Worm (Caenorhabditis elegans): Measurements from ENCODE around the gene F14F9.5.

The F14F9.5 gene

DNA sequence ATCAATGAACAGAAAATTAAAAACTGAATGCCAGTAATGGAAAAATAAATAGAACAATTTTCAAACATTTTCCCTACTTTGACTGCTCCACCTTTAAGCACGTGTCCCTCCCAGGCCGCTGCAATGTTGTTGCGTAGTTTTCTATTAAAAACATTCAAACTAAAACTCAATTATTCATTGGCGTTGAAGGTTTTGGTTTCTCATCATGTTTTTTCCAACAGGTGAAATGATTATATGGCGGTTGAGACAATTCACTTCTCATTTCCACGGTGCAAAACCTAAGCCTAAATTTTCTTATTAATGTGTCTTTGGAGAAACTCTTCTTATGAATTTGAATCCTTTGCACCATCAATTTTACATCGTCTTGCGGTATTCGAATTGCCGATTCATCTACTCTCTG, 24.0 kb downstream of the F14F9.5 start, which contains the start of gene srh-130:
Gene srh-130, plus strand, starts transcription at position 301 of the 400 bp plus-strand sequence.
- TF ChIP-seq pes-1 (GFP tag; IDR thresholded peaks at IDR 0.05) (no peak), ceh-13 (GFP tag; optimal IDR thresholded peaks at IDR 0.05) (no peak), aly-1 (tag; optimal IDR thresholded peaks at IDR 0.05) (no peak), tbx-11 (GFP tag; IDR thresholded peaks at IDR 0.05) (no peak), B0310.2 (tag; optimal IDR thresholded peaks at IDR 0.05) (no peak), F13C5.2 (tag; optimal IDR thresholded peaks at IDR 0.05) (no peak), flt-1 (GFP tag; IDR thresholded peaks at IDR 0.05) (no peak), sea-1 (GFP tag; conservative IDR thresholded peaks at IDR 0.05) (no peak), hmbx-1 (tag; optimal IDR thresholded peaks at IDR 0.05) (no peak), hnd-1 (tag; optimal IDR thresholded peaks at IDR 0.05) (no peak), ets-7 (tag; optimal IDR thresholded peaks at IDR 0.05) (no peak), tbx-37 (GFP tag; conservative IDR thresholded peaks at IDR 0.05) (no peak), ceh-36 (tag; optimal IDR thresholded peaks at IDR 0.05) (no peak), hmg-4 (GFP tag; optimal IDR thresholded peaks at IDR 0.05) (no peak), tra-4 (tag; optimal IDR thresholded peaks at IDR 0.05) (no peak)

DNA sequence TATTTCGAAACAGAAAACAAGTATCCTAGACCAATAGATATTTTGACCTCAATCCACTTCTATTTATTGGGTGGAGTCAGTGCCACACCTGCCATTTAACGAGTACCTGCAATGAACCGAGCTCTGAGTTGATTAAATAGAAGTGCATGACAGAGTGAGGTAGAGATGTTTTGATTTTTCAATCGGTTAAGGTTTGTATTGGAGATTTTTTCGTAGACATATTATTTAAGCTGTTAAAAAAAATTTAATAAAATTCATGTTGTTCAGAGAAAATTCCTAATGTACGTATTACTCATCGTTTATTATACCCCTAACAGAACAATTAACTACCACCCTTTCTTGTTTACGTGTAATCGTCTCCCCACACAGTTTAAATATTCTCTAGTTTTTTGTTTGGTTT, 28.6 kb downstream of the F14F9.5 start, which contains the start of gene srx-38:
Gene srx-38, minus strand, starts transcription at position 101 of the 400 bp plus-strand sequence.
- TF ChIP-seq aly-1 (tag; optimal IDR thresholded peaks at IDR 0.05) = no peak
- TF ChIP-seq ceh-36 (tag; optimal IDR thresholded peaks at IDR 0.05) = no peak
- TF ChIP-seq flt-1 (GFP tag; IDR thresholded peaks at IDR 0.05) = no peak
- no peak for TF ChIP-seq tra-4 (tag; optimal IDR thresholded peaks at IDR 0.05)
- TF ChIP-seq ets-7 (tag; optimal IDR thresholded peaks at IDR 0.05) = no peak
- TF ChIP-seq B0310.2 (tag; optimal IDR thresholded peaks at IDR 0.05) = no peak
- no peak for TF ChIP-seq hnd-1 (tag; optimal IDR thresholded peaks at IDR 0.05)
- no peak for TF ChIP-seq tbx-37 (GFP tag; conservative IDR thresholded peaks at IDR 0.05)
- TF ChIP-seq sea-1 (GFP tag; conservative IDR thresholded peaks at IDR 0.05) = no peak
- no peak for TF ChIP-seq tbx-11 (GFP tag; IDR thresholded peaks at IDR 0.05)
- no peak for TF ChIP-seq hmg-4 (GFP tag; optimal IDR thresholded peaks at IDR 0.05)
- no peak for TF ChIP-seq scrt-1 (GFP tag; IDR thresholded peaks at IDR 0.05)
- no peak for TF ChIP-seq hmbx-1 (tag; optimal IDR thresholded peaks at IDR 0.05)
- TF ChIP-seq ceh-13 (GFP tag; optimal IDR thresholded peaks at IDR 0.05) = no peak
- no peak for TF ChIP-seq pes-1 (GFP tag; IDR thresholded peaks at IDR 0.05)
- TF ChIP-seq F13C5.2 (tag; optimal IDR thresholded peaks at IDR 0.05) = no peak

DNA sequence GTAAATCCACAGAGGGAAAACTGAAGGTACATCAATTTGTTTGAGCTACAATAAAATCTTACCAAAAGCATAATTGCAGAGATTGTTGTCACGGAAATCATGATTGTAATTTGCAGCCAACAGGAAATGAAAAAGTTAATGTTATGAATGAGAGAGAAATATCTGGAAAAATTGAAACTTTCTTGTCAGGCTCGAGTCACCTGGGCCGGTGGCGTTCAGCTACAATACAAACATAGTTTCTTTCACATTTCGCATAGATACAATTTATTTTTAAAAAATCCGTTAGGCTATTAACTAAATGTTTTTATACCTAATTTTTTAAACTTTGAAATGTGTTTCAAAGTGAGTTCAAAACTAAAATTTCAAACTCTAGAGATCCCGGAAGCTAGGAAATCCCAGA, 30.8 kb downstream of the F14F9.5 start, which contains the start of gene srx-39:
Gene srx-39, minus strand, starts transcription at position 101 of the 400 bp plus-strand sequence.
- TF ChIP-seq scrt-1 (GFP tag; IDR thresholded peaks at IDR 0.05) = no peak
- no peak for TF ChIP-seq ets-7 (tag; optimal IDR thresholded peaks at IDR 0.05)
- no peak for TF ChIP-seq ceh-36 (tag; optimal IDR thresholded peaks at IDR 0.05)
- TF ChIP-seq hnd-1 (tag; optimal IDR thresholded peaks at IDR 0.05) = no peak
- TF ChIP-seq ceh-13 (GFP tag; optimal IDR thresholded peaks at IDR 0.05) = no peak
- no peak for TF ChIP-seq pes-1 (GFP tag; IDR thresholded peaks at IDR 0.05)
- no peak for TF ChIP-seq tra-4 (tag; optimal IDR thresholded peaks at IDR 0.05)
- no peak for TF ChIP-seq aly-1 (tag; optimal IDR thresholded peaks at IDR 0.05)
- no peak for TF ChIP-seq B0310.2 (tag; optimal IDR thresholded peaks at IDR 0.05)
- TF ChIP-seq ama-1 (optimal IDR thresholded peaks at IDR 0.05) = no peak
- no peak for TF ChIP-seq F13C5.2 (tag; optimal IDR thresholded peaks at IDR 0.05)
- no peak for TF ChIP-seq tbx-37 (GFP tag; conservative IDR thresholded peaks at IDR 0.05)
- no peak for TF ChIP-seq hmbx-1 (tag; optimal IDR thresholded peaks at IDR 0.05)

DNA sequence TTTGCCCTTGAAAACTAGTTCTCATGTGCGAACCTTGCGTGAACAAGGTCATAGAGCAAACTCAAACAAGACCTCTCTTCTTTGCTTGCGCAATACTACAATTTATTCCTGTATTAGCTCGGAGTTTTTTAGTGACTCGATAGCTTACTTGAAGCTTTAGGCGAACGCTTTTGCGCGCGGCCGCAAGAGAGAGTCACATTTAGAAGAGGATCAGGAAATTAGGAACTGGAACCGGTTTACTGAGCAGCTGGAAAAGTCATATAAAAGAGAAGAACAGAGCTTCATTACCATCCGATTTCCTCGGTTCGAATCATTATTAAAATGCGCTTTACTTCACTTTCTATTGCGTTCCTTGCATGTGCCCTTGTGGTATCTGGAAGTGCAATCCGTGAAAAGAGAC, 31.4 kb downstream of the F14F9.5 start, which contains the start of gene abu-15:
Gene abu-15, plus strand, starts transcription at position 301 of the 400 bp plus-strand sequence.
- TF ChIP-seq aly-1 (tag; optimal IDR thresholded peaks at IDR 0.05) = no peak
- no peak for TF ChIP-seq hmbx-1 (tag; optimal IDR thresholded peaks at IDR 0.05)
- no peak for TF ChIP-seq sea-1 (GFP tag; conservative IDR thresholded peaks at IDR 0.05)
- TF ChIP-seq ceh-13 (GFP tag; optimal IDR thresholded peaks at IDR 0.05) = no peak
- no peak for TF ChIP-seq flt-1 (GFP tag; IDR thresholded peaks at IDR 0.05)
- no peak for TF ChIP-seq tbx-37 (GFP tag; conservative IDR thresholded peaks at IDR 0.05)
- TF ChIP-seq B0310.2 (tag; optimal IDR thresholded peaks at IDR 0.05) = no peak
- no peak for TF ChIP-seq ets-7 (tag; optimal IDR thresholded peaks at IDR 0.05)
- TF ChIP-seq tbx-11 (GFP tag; IDR thresholded peaks at IDR 0.05) = no peak
- TF ChIP-seq hmg-4 (GFP tag; optimal IDR thresholded peaks at IDR 0.05) = no peak
- TF ChIP-seq tra-4 (tag; optimal IDR thresholded peaks at IDR 0.05) = no peak
- TF ChIP-seq ceh-36 (tag; optimal IDR thresholded peaks at IDR 0.05) = no peak
- TF ChIP-seq F13C5.2 (tag; optimal IDR thresholded peaks at IDR 0.05) = no peak
- no peak for TF ChIP-seq hnd-1 (tag; optimal IDR thresholded peaks at IDR 0.05)
- no peak for TF ChIP-seq scrt-1 (GFP tag; IDR thresholded peaks at IDR 0.05)
- TF ChIP-seq ama-1 (optimal IDR thresholded peaks at IDR 0.05) = no peak
- TF ChIP-seq pes-1 (GFP tag; IDR thresholded peaks at IDR 0.05) = no peak

DNA sequence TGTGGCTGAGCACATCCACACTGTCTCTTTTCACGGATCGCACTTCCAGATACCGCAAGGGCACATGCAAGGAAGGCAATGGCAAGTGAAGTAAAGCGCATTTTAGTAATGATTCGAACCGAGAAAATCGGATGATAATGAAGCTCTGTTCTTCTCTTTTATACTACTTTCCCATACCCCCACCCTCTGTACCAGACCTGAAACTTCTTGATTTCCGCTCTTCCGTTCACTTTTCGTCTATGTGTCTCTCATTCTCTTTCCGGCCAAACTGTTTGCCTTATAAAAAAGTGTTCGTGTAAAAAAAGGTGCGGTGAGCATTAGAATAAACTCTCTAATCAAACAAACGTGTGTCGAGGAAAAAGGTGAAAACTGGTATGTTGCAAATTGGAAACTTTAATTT, 34.9 kb downstream of the F14F9.5 start, which contains the start of gene abu-6:
Gene abu-6, minus strand, starts transcription at position 101 of the 400 bp plus-strand sequence.
- TF ChIP-seq ceh-13 (GFP tag; optimal IDR thresholded peaks at IDR 0.05) = no peak

DNA sequence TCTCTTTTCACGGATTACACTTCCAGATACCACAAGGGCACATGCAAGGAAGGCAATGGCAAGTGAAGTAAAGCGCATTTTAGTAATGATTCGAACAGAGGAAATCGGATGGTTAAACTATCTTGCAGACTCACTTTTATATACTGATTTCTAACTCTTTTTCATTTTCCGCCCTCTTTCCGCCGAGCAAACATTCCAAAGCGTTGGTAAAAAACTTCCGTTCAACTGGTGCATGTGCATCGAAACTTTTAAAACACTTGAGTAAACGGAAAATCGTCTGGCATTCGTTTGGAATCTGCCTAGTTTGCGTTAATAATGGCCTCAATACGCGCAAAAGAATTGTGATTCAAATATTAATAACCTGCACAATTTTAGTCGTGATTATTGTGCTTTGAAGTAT, 37.8 kb downstream of the F14F9.5 start, which contains the start of gene abu-7:
Gene abu-7, minus strand, starts transcription at position 101 of the 400 bp plus-strand sequence.
- TF ChIP-seq F13C5.2 (tag; optimal IDR thresholded peaks at IDR 0.05) = no peak
- TF ChIP-seq tbx-37 (GFP tag; conservative IDR thresholded peaks at IDR 0.05) = no peak
- no peak for TF ChIP-seq tbx-11 (GFP tag; IDR thresholded peaks at IDR 0.05)
- no peak for TF ChIP-seq flt-1 (GFP tag; IDR thresholded peaks at IDR 0.05)

DNA sequence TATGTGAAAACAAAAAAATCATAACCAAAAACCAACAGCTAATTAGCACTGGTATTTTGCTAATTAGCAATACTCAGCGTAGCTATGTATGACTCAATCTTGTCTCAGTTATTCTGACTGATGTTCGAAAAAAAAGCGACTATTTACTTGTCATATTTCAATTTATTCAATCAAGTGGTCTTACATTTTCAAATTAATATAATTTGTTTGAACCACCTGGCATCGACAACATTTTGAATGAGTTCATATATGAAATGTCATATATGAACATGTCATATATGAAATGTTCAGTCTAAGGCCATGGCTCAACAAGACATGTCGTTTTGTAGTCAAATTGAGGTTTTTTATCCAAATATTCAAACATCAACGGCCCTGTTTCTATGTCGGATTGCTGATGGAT, 38.5 kb downstream of the F14F9.5 start, which contains the start of gene srw-140:
Gene srw-140, plus strand, starts transcription at position 301 of the 400 bp plus-strand sequence.
- no peak for TF ChIP-seq tbx-37 (GFP tag; conservative IDR thresholded peaks at IDR 0.05)
- no peak for TF ChIP-seq hmg-4 (GFP tag; optimal IDR thresholded peaks at IDR 0.05)
- TF ChIP-seq ets-7 (tag; optimal IDR thresholded peaks at IDR 0.05) = no peak
- no peak for TF ChIP-seq tra-4 (tag; optimal IDR thresholded peaks at IDR 0.05)
- no peak for TF ChIP-seq hmbx-1 (tag; optimal IDR thresholded peaks at IDR 0.05)
- no peak for TF ChIP-seq aly-1 (tag; optimal IDR thresholded peaks at IDR 0.05)
- TF ChIP-seq pes-1 (GFP tag; IDR thresholded peaks at IDR 0.05) = no peak
- TF ChIP-seq ama-1 (optimal IDR thresholded peaks at IDR 0.05) = no peak
- no peak for TF ChIP-seq F13C5.2 (tag; optimal IDR thresholded peaks at IDR 0.05)
- no peak for TF ChIP-seq ceh-36 (tag; optimal IDR thresholded peaks at IDR 0.05)
- no peak for TF ChIP-seq hnd-1 (tag; optimal IDR thresholded peaks at IDR 0.05)
- no peak for TF ChIP-seq sea-1 (GFP tag; conservative IDR thresholded peaks at IDR 0.05)
- TF ChIP-seq scrt-1 (GFP tag; IDR thresholded peaks at IDR 0.05) = no peak
- TF ChIP-seq ceh-13 (GFP tag; optimal IDR thresholded peaks at IDR 0.05) = no peak
- no peak for TF ChIP-seq B0310.2 (tag; optimal IDR thresholded peaks at IDR 0.05)
- TF ChIP-seq tbx-11 (GFP tag; IDR thresholded peaks at IDR 0.05) = no peak
- no peak for TF ChIP-seq flt-1 (GFP tag; IDR thresholded peaks at IDR 0.05)
